Worm (Caenorhabditis elegans) whole organism, L2 larva: ENCODE results near the gene sptl-3.
A peak's percentile ranks its signal among the peaks of the same experiment; 100 is the strongest.

ENCODE experiments used
- F13H6.1 ChIP-seq: sonication (generic microtip); optimal IDR thresholded peaks from 2 replicates; lab custom pipeline; 2016; ENCODE audit warnings: missing genetic modification characterization, missing compliant biosample characterization
- Y55F3AM.14 ChIP-seq: fragments of 200-800 bp; sonication (Bioruptor generic); optimal IDR thresholded peaks from 2 replicates; lab custom pipeline; 2018; ENCODE audit warnings: mild to moderate bottlenecking, missing genetic modification characterization, missing compliant biosample characterization
- alr-1 ChIP-seq: fragments of 150-350 bp; optimal IDR thresholded peaks from 2 replicates; lab custom pipeline; 2014; ENCODE audit warnings: missing biosample characterization, missing genetic modification characterization
- aly-2 ChIP-seq: fragments of 150-350 bp; optimal IDR thresholded peaks from 2 replicates; lab custom pipeline; 2014; ENCODE audit warnings: missing biosample characterization, missing genetic modification characterization
- ama-1 ChIP-seq: fragments of 150-350 bp; optimal IDR thresholded peaks from 2 replicates; lab custom pipeline; 2018; ENCODE audit warnings: inconsistent platforms
- blmp-1 ChIP-seq: sonication (generic microtip); optimal IDR thresholded peaks from 2 replicates; lab custom pipeline; 2017; ENCODE audit warnings: missing genetic modification characterization, mild to moderate bottlenecking, missing compliant biosample characterization, antibody characterized with exemption, moderate library complexity; ENCODE audit not compliant: insufficient read depth
- ceh-16 ChIP-seq: fragments of 150-350 bp; optimal IDR thresholded peaks from 2 replicates; lab custom pipeline; 2014; ENCODE audit warnings: missing biosample characterization, missing genetic modification characterization
- ceh-82 ChIP-seq: fragments of 150-350 bp; optimal IDR thresholded peaks from 2 replicates; lab custom pipeline; 2014; ENCODE audit warnings: missing biosample characterization, missing genetic modification characterization
- crh-2 ChIP-seq: sonication (generic microtip); optimal IDR thresholded peaks from 2 replicates; lab custom pipeline; 2017; ENCODE audit warnings: missing biosample characterization, missing genetic modification characterization
- egl-27 ChIP-seq: sonication (generic microtip); optimal IDR thresholded peaks from 3 replicates; lab custom pipeline; 2017; ENCODE audit warnings: missing biosample characterization, missing genetic modification reagents, missing genetic modification characterization
- elt-1 ChIP-seq: fragments of 150-350 bp; optimal IDR thresholded peaks from 2 replicates; lab custom pipeline; 2014; ENCODE audit warnings: missing biosample characterization, missing genetic modification characterization
- fos-1 ChIP-seq: fragments of 150-350 bp; optimal IDR thresholded peaks from 2 replicates; lab custom pipeline; 2014; ENCODE audit warnings: missing biosample characterization, missing genetic modification characterization
- gmeb-1 ChIP-seq: fragments of 150-350 bp; optimal IDR thresholded peaks from 2 replicates; lab custom pipeline; 2014; ENCODE audit warnings: missing biosample characterization, missing genetic modification characterization
- lin-13 ChIP-seq: fragments of 150-350 bp; optimal IDR thresholded peaks from 2 replicates; lab custom pipeline; 2014; ENCODE audit warnings: missing biosample characterization, missing genetic modification reagents, missing genetic modification characterization
- lin-39 ChIP-seq: fragments of 150-350 bp; optimal IDR thresholded peaks from 2 replicates; lab custom pipeline; 2014; ENCODE audit warnings: missing biosample characterization, missing genetic modification reagents, missing genetic modification characterization
- lsy-2 ChIP-seq, 2 experiments: fragments of 150-350 bp in 1 of 2; sonication (generic microtip) in 1 of 2; optimal IDR thresholded peaks; 2 replicates each; lab custom pipeline; 2014 to 2017; ENCODE audit warnings: missing biosample characterization in 2 of 2, missing genetic modification characterization in 2 of 2
- mbf-1 ChIP-seq: sonication (generic microtip); optimal IDR thresholded peaks from 2 replicates; lab custom pipeline; 2017; ENCODE audit warnings: missing biosample characterization, missing genetic modification characterization
- mdl-1 ChIP-seq, 2 experiments: fragments of 150-350 bp in 1 of 2; sonication (generic microtip) in 1 of 2; optimal IDR thresholded peaks; 2 replicates each; lab custom pipeline; 2017; ENCODE audit warnings: missing biosample characterization in 2 of 2, missing genetic modification characterization in 2 of 2
- nhr-11 ChIP-seq: fragments of 150-350 bp; optimal IDR thresholded peaks from 2 replicates; lab custom pipeline; 2014; ENCODE audit warnings: missing biosample characterization, missing genetic modification characterization
- nhr-12 ChIP-seq: fragments of 150-350 bp; optimal IDR thresholded peaks from 2 replicates; lab custom pipeline; 2014; ENCODE audit warnings: missing biosample characterization, missing genetic modification characterization
- nhr-129 ChIP-seq: fragments of 150-350 bp; optimal IDR thresholded peaks from 2 replicates; lab custom pipeline; 2014; ENCODE audit warnings: missing biosample characterization, missing genetic modification characterization
- nhr-21 ChIP-seq: fragments of 150-350 bp; optimal IDR thresholded peaks from 2 replicates; lab custom pipeline; 2014; ENCODE audit warnings: missing biosample characterization, missing genetic modification characterization
- nhr-23 ChIP-seq: fragments of 150-350 bp; optimal IDR thresholded peaks from 2 replicates; lab custom pipeline; 2014; ENCODE audit warnings: missing biosample characterization, missing genetic modification reagents, missing genetic modification characterization
- nhr-237 ChIP-seq: fragments of 150-350 bp; optimal IDR thresholded peaks from 2 replicates; lab custom pipeline; 2014; ENCODE audit warnings: missing biosample characterization, missing genetic modification characterization
- sem-4 ChIP-seq: fragments of 150-350 bp; optimal IDR thresholded peaks from 2 replicates; lab custom pipeline; 2014; ENCODE audit warnings: missing biosample characterization, missing genetic modification reagents, missing genetic modification characterization
- skn-1 ChIP-seq: sonication (generic microtip); optimal IDR thresholded peaks from 2 replicates; lab custom pipeline; 2017; ENCODE audit warnings: missing biosample characterization, missing genetic modification characterization
- sma-3 ChIP-seq: sonication (generic microtip); optimal IDR thresholded peaks from 2 replicates; lab custom pipeline; 2016; ENCODE audit warnings: missing genetic modification reagents, missing genetic modification characterization, missing compliant biosample characterization
- sma-9 ChIP-seq, 2 experiments: fragments of 150-350 bp in 1 of 2; sonication (generic microtip) in 1 of 2; optimal IDR thresholded peaks; 2 replicates each; lab custom pipeline; 2014 to 2016; ENCODE audit warnings: missing genetic modification characterization in 2 of 2, mild to moderate bottlenecking in 1 of 2, missing biosample characterization in 1 of 2, missing compliant biosample characterization in 1 of 2, missing genetic modification reagents in 1 of 2, moderate library complexity in 1 of 2
- unc-39 ChIP-seq: fragments of 150-350 bp; optimal IDR thresholded peaks from 2 replicates; lab custom pipeline; 2014; ENCODE audit warnings: missing biosample characterization, missing genetic modification characterization
- unc-62 ChIP-seq: fragments of 150-350 bp; optimal IDR thresholded peaks from 2 replicates; lab custom pipeline; 2014; ENCODE audit warnings: missing biosample characterization, missing genetic modification reagents, missing genetic modification characterization
- ztf-4 ChIP-seq: fragments of 150-350 bp; optimal IDR thresholded peaks from 2 replicates; lab custom pipeline; 2014; ENCODE audit warnings: missing biosample characterization, missing genetic modification characterization

The sptl-3 gene

DNA sequence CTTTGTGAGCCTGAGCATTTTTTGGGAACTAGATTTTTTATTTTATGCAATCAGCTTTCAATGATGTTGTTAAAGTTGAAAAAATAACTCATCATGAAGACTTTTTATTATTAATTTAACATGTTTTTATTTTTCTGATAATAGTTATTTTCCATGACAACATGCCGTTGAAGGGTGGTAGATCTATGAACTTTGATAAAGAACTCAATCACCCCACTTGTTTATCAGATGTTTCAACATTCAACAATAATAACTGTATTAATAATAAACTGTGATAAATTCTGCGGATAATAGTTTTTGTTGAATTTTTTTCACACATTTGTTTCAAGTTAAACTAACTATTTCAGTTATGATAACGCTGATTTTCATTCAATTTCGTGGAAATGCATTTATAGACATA, 1.6 kb upstream of the sptl-3 start:
- no peak for TF ChIP-seq nhr-237 (tag; lab: Kevin White, UChicago)
- no peak for TF ChIP-seq sem-4 (tag; lab: Kevin White, UChicago)
- TF ChIP-seq elt-1 (tag; lab: Kevin White, UChicago): no peak
- TF ChIP-seq alr-1: no peak
- TF ChIP-seq unc-39 (tag; lab: Kevin White, UChicago): no peak
- TF ChIP-seq lin-39: no peak
- TF ChIP-seq nhr-11 (tag; lab: Kevin White, UChicago): no peak
- no peak for TF ChIP-seq ceh-16 (tag; lab: Kevin White, UChicago)
- peak; percentile 12 for TF ChIP-seq nhr-21
- peak; percentile 1 for TF ChIP-seq sma-9 (GFP tag; optimal IDR thresholded peaks at IDR 0.05; lab: Kevin White, UChicago)
- TF ChIP-seq sma-9 (tag; optimal IDR thresholded peaks at IDR 0.05; lab: Kevin White, UChicago): no peak

DNA sequence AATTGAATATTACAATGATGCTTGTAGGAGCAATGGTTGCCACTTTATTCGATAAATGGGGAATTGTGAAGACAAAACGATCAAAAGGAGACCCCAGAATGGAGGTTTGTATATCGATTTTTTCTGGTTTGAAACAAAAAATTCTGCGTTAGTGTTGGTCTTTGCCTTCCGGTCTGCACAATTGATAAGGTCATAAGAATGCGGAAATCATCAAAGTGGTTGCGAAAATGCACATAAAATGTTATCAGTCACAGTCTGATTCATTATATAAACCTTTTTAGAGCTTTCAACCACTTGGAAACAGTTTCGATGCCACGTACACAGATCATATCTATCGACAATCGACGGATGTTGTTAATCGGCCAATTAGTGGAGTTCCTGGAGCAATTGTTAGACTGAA, 458 bp downstream of the sptl-3 start:
- TF ChIP-seq fos-1 (tag; lab: Kevin White, UChicago) (peak; percentile 96), nhr-21 (no peak), crh-2 (tag; lab: Kevin White, UChicago) (peak; percentile 30), sma-9 (GFP tag; optimal IDR thresholded peaks at IDR 0.05; lab: Kevin White, UChicago) (peak; percentile 51), sma-9 (tag; optimal IDR thresholded peaks at IDR 0.05; lab: Kevin White, UChicago) (no peak), mbf-1 (tag; lab: Kevin White, UChicago) (no peak), nhr-129 (tag; lab: Kevin White, UChicago) (no peak)

DNA sequence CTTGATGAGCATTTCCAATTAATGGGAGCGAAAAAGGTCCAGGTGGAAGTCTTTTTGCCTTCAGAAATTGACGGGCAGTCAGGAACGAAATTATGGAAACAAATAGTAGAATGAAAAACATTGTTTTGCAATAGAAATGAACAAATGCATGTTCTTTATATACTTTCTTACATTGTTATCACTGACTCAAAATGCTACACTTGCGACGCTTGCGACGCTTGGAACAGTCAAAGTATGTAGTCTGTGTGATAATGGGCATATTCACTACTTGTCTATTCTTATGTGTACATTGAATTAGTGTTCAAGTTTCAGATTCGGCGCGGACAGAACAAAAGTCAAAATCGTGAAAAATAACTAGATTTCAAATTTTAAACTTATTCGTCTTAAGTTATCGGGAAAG, 5.2 kb downstream of the sptl-3 start, which contains the start of gene cyp-35C1:
Gene cyp-35C1 (minus strand): TSS at position 132 of the 400 bp plus-strand sequence.
- peak; percentile 34 for TF ChIP-seq sma-9 (GFP tag; optimal IDR thresholded peaks at IDR 0.05; lab: Kevin White, UChicago)
- no peak for TF ChIP-seq sma-9 (tag; optimal IDR thresholded peaks at IDR 0.05; lab: Kevin White, UChicago)
- no peak for TF ChIP-seq lsy-2 (tag; optimal IDR thresholded peaks at IDR 0.05; lab: Kevin White, UChicago)
- TF ChIP-seq gmeb-1 (tag; lab: Kevin White, UChicago): no peak
- TF ChIP-seq fos-1 (tag; lab: Kevin White, UChicago): peak; percentile 5
- TF ChIP-seq elt-1 (tag; lab: Kevin White, UChicago): no peak

DNA sequence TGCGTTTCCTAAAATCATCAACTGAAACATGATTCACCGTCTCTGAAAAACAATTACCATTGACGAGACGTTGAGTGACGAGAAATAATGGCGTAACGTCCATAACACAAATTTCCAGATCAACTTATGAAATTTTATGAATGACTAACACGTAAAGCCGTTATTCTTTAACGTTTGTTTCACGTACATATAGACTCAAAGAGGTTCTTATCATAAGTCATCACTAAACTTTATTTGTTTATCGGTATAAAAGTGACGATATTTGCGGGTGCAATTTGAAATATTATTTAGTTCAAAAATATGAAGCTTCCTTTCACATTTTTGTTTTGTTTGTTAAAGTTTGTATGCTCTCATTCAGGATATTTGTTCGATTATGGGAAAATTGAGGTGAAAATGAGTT, 6.1 kb downstream of the sptl-3 start, which contains the start of gene oac-3:
Gene oac-3 (plus strand): TSS at position 301 of the 400 bp plus-strand sequence.
- TF ChIP-seq ama-1 (lab: Kevin White, UChicago) (no peak), gmeb-1 (tag; lab: Kevin White, UChicago) (no peak), blmp-1 (tag; lab: Kevin White, UChicago) (no peak), sma-9 (GFP tag; optimal IDR thresholded peaks at IDR 0.05; lab: Kevin White, UChicago) (no peak), sma-9 (tag; optimal IDR thresholded peaks at IDR 0.05; lab: Kevin White, UChicago) (no peak)

- TF ChIP-seq lin-13 (GFP tag; lab: Kevin White, UChicago) (no peak), aly-2 (no peak), crh-2 (tag; lab: Kevin White, UChicago) (no peak), nhr-12 (no peak), skn-1 (tag; lab: Kevin White, UChicago) (no peak), sma-9 (GFP tag; optimal IDR thresholded peaks at IDR 0.05; lab: Kevin White, UChicago) (no peak), sma-9 (tag; optimal IDR thresholded peaks at IDR 0.05; lab: Kevin White, UChicago) (no peak), ceh-82 (tag; lab: Kevin White, UChicago) (no peak), mdl-1 (tag; optimal IDR thresholded peaks at IDR 0.05; lab: Kevin White, UChicago) (no peak), nhr-21 (no peak), F13H6.1 (no peak)
These were observed 9.4 kb downstream of the sptl-3 start, which contains the start of gene C06B3.1 for ce11 chrV:13902495-13902894. TSS of gene C06B3.1 (plus strand) at chrV:13902795.

DNA sequence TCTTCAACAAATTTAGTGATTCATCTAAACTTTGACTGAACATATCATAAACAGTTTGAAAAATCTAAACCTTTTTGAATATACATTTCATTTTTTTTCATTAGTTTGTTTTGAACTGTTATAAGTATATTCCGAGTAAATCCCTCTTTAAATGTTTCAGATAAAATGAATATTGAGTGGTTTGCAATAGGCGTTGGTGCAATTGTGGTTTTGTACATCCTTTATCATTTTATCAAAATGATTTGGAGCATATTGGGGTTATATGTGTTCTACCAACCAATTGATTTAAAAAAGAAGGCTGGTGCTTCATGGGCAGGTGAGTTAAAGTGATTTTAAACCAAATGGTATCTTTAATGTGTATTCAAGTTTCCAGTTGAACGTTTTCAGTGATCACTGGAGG, 11.3 kb downstream of the sptl-3 start, which contains the start of gene stdh-3:
Gene stdh-3 (plus strand): TSS at position 166 of the 400 bp plus-strand sequence.
- TF ChIP-seq sma-9 (GFP tag; optimal IDR thresholded peaks at IDR 0.05; lab: Kevin White, UChicago) (no peak), sma-9 (tag; optimal IDR thresholded peaks at IDR 0.05; lab: Kevin White, UChicago) (no peak), blmp-1 (tag; lab: Kevin White, UChicago) (no peak), ceh-82 (tag; lab: Kevin White, UChicago) (no peak), egl-27 (tag; lab: Kevin White, UChicago) (no peak), Y55F3AM.14 (no peak), nhr-23 (tag; lab: Kevin White, UChicago) (no peak), unc-62 (no peak), mdl-1 (tag; optimal IDR thresholded peaks at IDR 0.05; lab: Kevin White, UChicago) (no peak), aly-2 (no peak), ztf-4 (tag; lab: Kevin White, UChicago) (no peak), sma-3 (GFP tag; lab: Kevin White, UChicago) (no peak)
